Fruit fly (Drosophila melanogaster): Measurements from ENCODE around the gene Prosbeta3.

Prosbeta3 gene

DNA sequence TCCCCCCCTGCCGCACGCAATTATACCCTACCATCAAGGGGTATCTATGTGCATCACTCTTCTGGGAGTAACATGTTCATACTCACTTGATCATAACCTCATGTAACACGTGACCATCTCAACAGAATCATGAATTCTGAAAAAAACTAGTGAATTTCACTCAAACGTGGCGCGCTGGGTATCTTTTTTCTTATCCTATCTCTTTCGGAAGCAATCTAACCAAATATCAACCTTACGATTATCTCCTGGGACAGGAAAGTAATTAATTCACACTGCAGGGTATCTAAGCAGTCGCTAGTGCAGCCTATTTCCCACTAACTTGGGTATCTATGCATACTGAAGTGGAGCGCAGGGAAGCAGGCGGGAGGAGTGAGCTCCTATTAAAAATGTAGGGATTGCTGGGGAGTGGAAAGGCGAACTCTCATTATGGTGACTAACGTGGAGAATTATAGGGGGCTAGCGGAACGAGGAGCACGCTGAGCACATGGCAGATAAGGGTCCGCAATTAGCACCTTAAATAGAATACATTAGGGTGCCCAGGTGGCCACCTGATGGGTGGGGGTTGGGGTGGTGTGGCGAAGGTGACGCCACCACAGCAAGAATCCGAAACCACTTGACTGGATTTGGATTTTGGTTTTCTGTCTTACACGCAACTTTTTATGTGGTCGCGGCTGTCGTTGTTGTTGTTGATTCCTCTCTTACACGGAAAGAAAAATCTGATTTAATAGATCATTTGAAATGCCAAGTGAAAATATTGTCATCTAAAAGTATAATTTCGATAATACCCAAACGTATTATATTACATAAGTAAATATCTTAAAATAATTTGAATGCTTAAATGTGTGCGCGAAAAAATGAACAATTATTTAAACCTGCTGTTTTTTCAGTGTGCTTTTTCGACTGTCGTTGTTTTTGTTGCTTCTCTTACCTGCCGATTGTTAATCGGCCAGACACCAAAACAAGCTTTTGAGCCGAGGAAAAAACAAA lies 49.4 kb upstream of the Prosbeta3 start (continued):
- TF ChIP-seq stwl (tag; optimal IDR thresholded peaks at IDR 0.05) (peak; percentile 12), CG10321 (GFP tag; IDR thresholded peaks at IDR 0.05) (no peak), CG17912 (GFP tag; optimal IDR thresholded peaks at IDR 0.05) (no peak), CG6175 (GFP tag; IDR thresholded peaks at IDR 0.05) (no peak), crol (GFP tag; IDR thresholded peaks at IDR 0.05) (no peak), Eip74EF (GFP tag; optimal IDR thresholded peaks at IDR 0.05) (peak in 1 of 2 experiments; percentile 95), CG3407 (GFP tag; optimal IDR thresholded peaks at IDR 0.05) (peak; percentile 83), CG12744 (GFP tag; optimal IDR thresholded peaks at IDR 0.05) (peak; percentile 73), CG12769 (tag; optimal IDR thresholded peaks at IDR 0.05) (peak; percentile 91), CG33557 (GFP tag; optimal IDR thresholded peaks at IDR 0.05) (peak; percentile 74), Six4 (GFP tag; optimal IDR thresholded peaks at IDR 0.05) (peak; percentile 82), HLHmδ (GFP tag; optimal IDR thresholded peaks at IDR 0.05) (no peak), salm (tag; optimal IDR thresholded peaks at IDR 0.05) (peak; percentile 88), tin (GFP tag; optimal IDR thresholded peaks at IDR 0.05) (peak; percentile 86), seq (GFP tag; IDR thresholded peaks at IDR 0.05) (no peak), CG8281 (tag; optimal IDR thresholded peaks at IDR 0.05) (peak; percentile 69), Spps (tag; optimal IDR thresholded peaks at IDR 0.05) (peak; percentile 91), lov (optimal IDR thresholded peaks at IDR 0.05) (no peak), lov (GFP tag; IDR thresholded peaks at IDR 0.05) (no peak), CG32772 (GFP tag; IDR thresholded peaks at IDR 0.05) (no peak), chinmo (GFP tag; IDR thresholded peaks at IDR 0.05; ENCODE audit: partially characterized antibody) (no peak), CG4404 (GFP tag; IDR thresholded peaks at IDR 0.05) (no peak), Hey (tag; optimal IDR thresholded peaks at IDR 0.05) (peak; percentile 87), HmgD (GFP tag; optimal IDR thresholded peaks at IDR 0.05) (peak; percentile 1), CrebB (tag; optimal IDR thresholded peaks at IDR 0.05) (peak; percentile 95), H15 (GFP tag; IDR thresholded peaks at IDR 0.05) (no peak), Hr3 (GFP tag; optimal IDR thresholded peaks at IDR 0.05) (peak; percentile 88), en (GFP tag; optimal IDR thresholded peaks at IDR 0.05) (peak; percentile 19), CG6272 (GFP tag; IDR thresholded peaks at IDR 0.05) (peak; percentile 81), CG18619 (GFP tag; optimal IDR thresholded peaks at IDR 0.05) (peak; percentile 91), CG12391 (tag; optimal IDR thresholded peaks at IDR 0.05) (peak; percentile 96), lbe (GFP tag; optimal IDR thresholded peaks at IDR 0.05) (peak; percentile 96), CG2116 (GFP tag; optimal IDR thresholded peaks at IDR 0.05) (peak; percentile 41), Sry-β (GFP tag; optimal IDR thresholded peaks at IDR 0.05) (peak; percentile 30), CG10366 (GFP tag; IDR thresholded peaks at IDR 0.05) (no peak), CG8924 (tag; optimal IDR thresholded peaks at IDR 0.05) (peak; percentile 95), CG10267 (tag; optimal IDR thresholded peaks at IDR 0.05) (peak; percentile 89), CG14860 (GFP tag; IDR thresholded peaks at IDR 0.05; ENCODE audit: partially characterized antibody) (no peak), chif (GFP tag; optimal IDR thresholded peaks at IDR 0.05) (peak; percentile 61 to 65), sc (optimal IDR thresholded peaks at IDR 0.05) (no peak), sc (GFP tag; optimal IDR thresholded peaks at IDR 0.05) (peak; percentile 79), CG30020 (tag; optimal IDR thresholded peaks at IDR 0.05) (peak; percentile 52), CG17361 (GFP tag; IDR thresholded peaks at IDR 0.05) (no peak), gt (GFP tag; IDR thresholded peaks at IDR 0.05) (no peak), D19A (tag; optimal IDR thresholded peaks at IDR 0.05) (peak; percentile 96), CG8765 (GFP tag; IDR thresholded peaks at IDR 0.05) (no peak), hb (GFP tag; IDR thresholded peaks at IDR 0.05; ENCODE audit: partially characterized antibody) (no peak), esg (GFP tag; conservative IDR thresholded peaks at IDR 0.05) (no peak), Usf (GFP tag; optimal IDR thresholded peaks at IDR 0.05) (peak; percentile 80)

Measured in whole organism, embryonic.